Fruit fly (Drosophila melanogaster): ENCODE data around the gene Uch.

- TF ChIP-seq psq (optimal IDR thresholded peaks at IDR 0.05) (no peak), Myc (optimal IDR thresholded peaks at IDR 0.05) (no peak), h (optimal IDR thresholded peaks at IDR 0.05) (no peak), ttk (optimal IDR thresholded peaks at IDR 0.05) (no peak)
Observed at dm6 chr2L:2199433-2199796, 14.6 kb downstream of the Uch start.
